Worm (Caenorhabditis elegans): Measurements from ENCODE around the gene C25F9.15.

DNA sequence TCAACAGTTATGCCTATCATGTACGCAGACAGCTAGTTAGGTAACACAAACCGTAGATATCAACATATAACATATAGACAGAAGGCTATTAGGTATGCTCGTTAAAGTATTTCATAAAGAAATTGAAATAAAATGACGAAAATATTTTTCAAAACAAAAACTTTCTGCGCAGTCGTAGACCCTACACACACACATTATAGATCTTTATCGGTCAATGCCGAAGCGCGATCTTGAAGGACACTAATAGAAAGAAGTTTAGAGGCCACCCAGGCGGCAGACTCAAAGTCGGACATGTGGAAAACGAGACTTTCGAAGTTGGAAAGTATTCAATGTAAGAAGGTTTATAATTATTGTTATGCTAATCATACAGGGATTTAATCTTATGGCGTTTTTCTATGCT is 11.0 kb downstream of the C25F9.15 start:
- TF ChIP-seq fos-1 (tag; optimal IDR thresholded peaks at IDR 0.05) (no peak), egl-27 (tag; optimal IDR thresholded peaks at IDR 0.05) (no peak), ceh-82 (tag; optimal IDR thresholded peaks at IDR 0.05) (no peak), fkh-10 (GFP tag; optimal IDR thresholded peaks at IDR 0.05) (no peak)
